Worm (Caenorhabditis elegans): ENCODE measurements around the gene tmem-258.

Gene tmem-258

ce11 chrV:7068861-7069260, 5.9 kb downstream of the tmem-258 start:
- no peak for TF ChIP-seq unc-62 (GFP tag; optimal IDR thresholded peaks at IDR 0.05)

DNA sequence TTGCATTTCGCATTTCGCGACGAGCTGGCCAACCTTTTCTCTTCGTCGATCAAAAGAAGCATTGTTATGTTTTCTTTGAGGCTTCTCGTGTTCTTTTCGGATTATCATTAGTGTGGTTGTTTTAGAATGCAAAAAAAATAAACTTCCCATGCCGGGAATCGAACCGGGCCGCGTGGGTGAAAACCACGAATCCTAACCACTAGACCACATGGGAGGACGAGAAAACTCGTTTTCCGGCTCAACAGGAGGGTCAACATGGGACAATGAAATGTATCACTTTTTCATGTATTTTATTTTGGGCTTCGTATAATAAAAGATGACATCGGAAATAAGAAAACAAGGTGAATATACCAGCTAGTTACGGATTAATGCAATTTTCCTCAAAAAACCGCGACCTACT, 6.6 kb downstream of the tmem-258 start:
- no peak for TF ChIP-seq unc-62 (GFP tag; optimal IDR thresholded peaks at IDR 0.05)

DNA sequence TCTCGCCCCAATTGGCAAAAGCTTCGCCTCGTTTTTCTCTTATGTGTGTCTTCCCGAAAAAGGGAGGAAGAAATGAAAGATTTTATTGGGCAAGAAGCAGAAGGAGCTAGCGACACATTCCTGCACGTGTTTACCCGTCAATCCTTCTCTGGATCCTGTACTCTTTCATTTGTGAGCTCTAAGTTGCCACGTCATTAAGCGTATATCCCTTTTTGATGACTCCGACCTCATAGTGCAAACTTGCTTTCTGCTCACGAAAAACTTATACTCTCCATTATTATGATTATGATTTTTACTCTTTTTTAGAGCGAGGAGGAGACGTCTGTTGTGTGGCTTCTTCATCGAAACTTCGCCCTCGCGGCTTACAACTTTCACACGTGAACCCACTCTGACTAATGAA, 9.3 kb downstream of the tmem-258 start, which contains the start of gene F27B10.1:
Gene F27B10.1, plus strand, starts transcription at position 301 of the 400 bp plus-strand sequence.
- TF ChIP-seq unc-62 (GFP tag; optimal IDR thresholded peaks at IDR 0.05): no peak

ce11 chrV:7075646-7076045, 12.7 kb downstream of the tmem-258 start, which contains the start of gene npa-1:
Gene npa-1, plus strand, starts transcription at chrV:7075787.
- no peak for TF ChIP-seq unc-62 (GFP tag; optimal IDR thresholded peaks at IDR 0.05)

ce11 chrV:7076161-7076560, 13.2 kb downstream of the tmem-258 start:
- TF ChIP-seq unc-62 (GFP tag; optimal IDR thresholded peaks at IDR 0.05): no peak

DNA sequence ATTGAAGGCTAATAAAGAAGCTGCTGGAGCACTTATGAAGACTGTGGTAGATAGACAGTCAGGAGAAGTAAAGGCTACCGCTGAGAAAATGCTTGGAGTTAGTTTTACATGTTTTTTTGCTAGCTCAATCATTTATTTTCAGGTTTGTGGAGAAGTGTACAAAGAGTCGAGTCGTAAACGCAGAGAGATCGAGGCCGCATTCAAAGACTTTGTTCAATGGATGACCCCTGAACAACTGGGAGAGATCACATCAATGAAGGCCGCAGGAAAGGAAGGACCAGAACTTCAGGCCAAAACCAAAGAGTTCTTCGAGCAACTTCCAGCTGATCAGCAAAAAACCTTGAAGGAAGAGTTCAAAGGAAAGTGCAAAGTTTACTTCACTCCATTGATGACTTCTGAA, 15.8 kb downstream of the tmem-258 start:
- TF ChIP-seq unc-62 (GFP tag; optimal IDR thresholded peaks at IDR 0.05): no peak

- no peak for TF ChIP-seq unc-62 (GFP tag; optimal IDR thresholded peaks at IDR 0.05)
Measured at ce11 chrV:7079388-7079787, 16.4 kb downstream of the tmem-258 start.

ce11 chrV:7084612-7085139, 21.7 kb downstream of the tmem-258 start, which contains the start of gene mys-1:
Gene mys-1, minus strand, starts transcription at chrV:7084662.
- no peak for TF ChIP-seq unc-62 (GFP tag; optimal IDR thresholded peaks at IDR 0.05)

ce11 chrV:7085518-7086104, 22.6 kb downstream of the tmem-258 start, which contains the start of gene VC5.2:
Gene VC5.2, plus strand, starts transcription at chrV:7085956.
- no peak for TF ChIP-seq unc-62 (GFP tag; optimal IDR thresholded peaks at IDR 0.05)

- no peak for TF ChIP-seq unc-62 (GFP tag; optimal IDR thresholded peaks at IDR 0.05)
Measured at ce11 chrV:7087340-7087739, 24.4 kb downstream of the tmem-258 start.

- TF ChIP-seq unc-62 (GFP tag; optimal IDR thresholded peaks at IDR 0.05): no peak
Measured at ce11 chrV:7089217-7089616, 26.2 kb downstream of the tmem-258 start.

ce11 chrV:7091287-7091686, 28.3 kb downstream of the tmem-258 start, which contains the start of gene nhr-286:
Gene nhr-286, minus strand, starts transcription at chrV:7091610.
- no peak for TF ChIP-seq unc-62 (GFP tag; optimal IDR thresholded peaks at IDR 0.05)

DNA sequence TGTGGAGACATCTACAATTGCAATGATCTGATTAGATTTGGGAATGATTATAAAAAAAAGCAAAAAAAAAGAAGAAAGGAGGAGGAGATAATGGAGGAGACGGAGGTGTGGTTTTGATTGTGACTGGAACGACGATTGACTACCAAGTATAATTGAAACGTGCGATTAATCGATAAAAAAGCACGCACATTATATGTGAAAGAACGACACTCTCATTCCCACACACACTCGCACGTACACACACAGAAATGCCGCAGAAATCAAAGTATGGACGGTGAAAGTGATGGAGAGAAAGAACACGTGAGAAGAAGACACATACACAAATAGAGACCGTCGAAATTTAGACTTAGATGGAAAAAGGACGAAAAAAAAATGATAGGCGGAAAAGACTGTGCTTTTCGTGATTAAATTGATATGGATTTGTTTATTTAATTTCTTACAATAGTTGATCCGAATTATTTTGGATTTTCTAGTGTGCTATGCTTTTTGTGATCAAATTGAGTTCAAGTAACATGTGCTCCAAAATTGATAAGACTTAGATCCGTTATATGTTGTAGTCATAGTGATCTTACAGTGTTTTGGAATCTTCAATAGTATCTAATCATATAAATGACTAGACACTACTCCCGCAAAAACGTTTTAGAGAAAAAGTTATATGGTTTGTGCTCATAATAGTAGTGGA, 30.9 kb downstream of the tmem-258 start, which contains the start of gene nhr-135:
Gene nhr-135, minus strand, starts transcription at position 51 of the 682 bp plus-strand sequence.
- no peak for TF ChIP-seq unc-62 (GFP tag; optimal IDR thresholded peaks at IDR 0.05)

- no peak for TF ChIP-seq unc-62 (GFP tag; optimal IDR thresholded peaks at IDR 0.05)
Measured at ce11 chrV:7095254-7095990, 32.4 kb downstream of the tmem-258 start.

DNA sequence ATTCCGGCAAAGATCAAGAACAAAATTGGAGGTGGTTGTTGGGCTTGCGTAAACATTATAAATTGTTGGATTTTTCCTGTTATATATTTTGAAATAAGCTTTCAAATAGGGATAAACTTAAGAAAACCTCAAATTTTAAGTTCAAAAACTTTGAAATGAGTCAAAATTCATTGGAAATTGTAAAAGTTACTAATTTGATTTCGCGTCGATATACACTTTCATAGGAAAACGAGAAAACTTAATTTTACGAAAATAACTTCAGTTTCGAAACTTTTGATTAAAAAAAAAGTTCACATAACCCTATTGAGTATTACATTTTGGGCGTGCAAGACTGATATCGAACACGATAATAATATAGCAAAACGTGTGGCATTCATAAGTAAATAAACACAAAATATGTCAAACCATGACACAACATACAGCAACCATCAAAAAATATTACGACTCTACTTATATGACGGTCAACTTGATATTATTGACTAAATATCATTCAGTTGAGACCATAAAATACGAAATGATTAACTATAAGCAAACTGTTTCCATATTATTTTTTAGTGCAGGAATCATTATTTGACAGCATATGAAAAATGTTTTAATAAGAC, 33.3 kb downstream of the tmem-258 start:
- TF ChIP-seq unc-62 (GFP tag; optimal IDR thresholded peaks at IDR 0.05): no peak

- no peak for TF ChIP-seq unc-62 (GFP tag; optimal IDR thresholded peaks at IDR 0.05)
Measured at ce11 chrV:7096811-7097210, 33.8 kb downstream of the tmem-258 start.
